Fruit fly (Drosophila melanogaster): Measurements from ENCODE around the gene Shab.

- TF ChIP-seq pan (optimal IDR thresholded peaks at IDR 0.05) (no peak), Dll (optimal IDR thresholded peaks at IDR 0.05) (no peak), usp (GFP tag; optimal IDR thresholded peaks at IDR 0.05) (no peak), psq (optimal IDR thresholded peaks at IDR 0.05) (no peak), CG8478 (optimal IDR thresholded peaks at IDR 0.05) (no peak), EcR (GFP tag; optimal IDR thresholded peaks at IDR 0.05) (no peak)
These were observed 92.9 kb downstream of the Shab start for dm6 chr3L:2987749-2988148.
